Worm (Caenorhabditis elegans) whole organism, L4/young adult: ENCODE results near the gene sid-3.

Source experiments
- W03F9.2 ChIP-seq: fragments of 150-350 bp; optimal IDR thresholded peaks from 2 replicates; lab custom pipeline; 2014; ENCODE audit warnings: missing biosample characterization, missing genetic modification characterization
- dao-5 ChIP-seq: sonication (generic microtip); optimal IDR thresholded peaks from 2 replicates; lab custom pipeline; 2016; ENCODE audit warnings: missing genotype, missing genetic modification characterization, moderate library complexity, missing compliant biosample characterization
- him-1 ChIP-seq: sonication (generic microtip); optimal IDR thresholded peaks from 2 replicates; lab custom pipeline; 2016; ENCODE audit warnings: missing genotype, missing genetic modification reagents, missing genetic modification characterization, missing compliant biosample characterization

- TF ChIP-seq him-1 (tag; lab: Kevin White, UChicago) (no peak), W03F9.2 (no peak), dao-5 (tag; lab: Kevin White, UChicago) (no peak)
Measured at ce11 chrX:17215753-17216152, 29.6 kb downstream of the sid-3 start.
